Worm (Caenorhabditis elegans) whole organism, dauer: Measurements from ENCODE around the gene fipr-9.

Source experiments
- unc-62 ChIP-seq: sonication (generic microtip); optimal IDR thresholded peaks from 2 replicates; lab custom pipeline; 2017; ENCODE audit warnings: missing biosample characterization, missing genetic modification reagents, missing genetic modification characterization

Gene fipr-9

ce11 chrV:10206502-10206901, 15.0 kb upstream of the fipr-9 start, which contains the start of gene rpc-25:
TSS of gene rpc-25 (minus strand) at chrV:10206602.
- no peak for TF ChIP-seq unc-62 (GFP tag; lab: Kevin White, UChicago)

DNA sequence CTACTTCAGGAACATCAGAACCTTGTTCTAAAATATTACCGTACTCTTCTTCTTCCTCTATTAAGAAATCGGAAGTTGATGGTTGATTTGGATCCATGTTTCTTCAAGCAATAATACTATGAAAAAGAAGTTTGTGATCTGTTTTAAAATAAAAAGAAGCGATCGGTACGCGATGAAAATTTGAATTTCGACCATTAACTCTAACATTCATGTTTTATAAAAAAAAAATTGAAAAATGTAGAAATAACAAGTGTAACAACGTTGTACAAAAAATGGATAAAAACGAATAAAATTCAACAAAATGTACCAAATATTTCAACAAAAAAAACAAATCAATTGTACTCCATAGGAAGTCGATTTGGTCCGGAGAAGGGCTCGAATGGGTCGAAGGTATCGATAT, 11.2 kb upstream of the fipr-9 start, which contains the start of gene tftc-3:
Gene tftc-3, minus strand, starts transcription at position 101 of the 400 bp plus-strand sequence.
- TF ChIP-seq unc-62 (GFP tag; lab: Kevin White, UChicago): no peak

ce11 chrV:10212027-10212426, 9.4 kb upstream of the fipr-9 start, which contains the start of gene zhit-3:
TSS of gene zhit-3 (minus strand) at chrV:10212127.
- TF ChIP-seq unc-62 (GFP tag; lab: Kevin White, UChicago): no peak

ce11 chrV:10212627-10213026, 8.8 kb upstream of the fipr-9 start, which contains the start of gene hpo-40:
TSS of gene hpo-40 (plus strand) at chrV:10212927.
- TF ChIP-seq unc-62 (GFP tag; lab: Kevin White, UChicago): no peak

- no peak for TF ChIP-seq unc-62 (GFP tag; lab: Kevin White, UChicago)
These were observed 4.7 kb upstream of the fipr-9 start, which contains the start of gene ZK856.14 for ce11 chrV:10216724-10217123. TSS of gene ZK856.14 (plus strand) at chrV:10217024.

DNA sequence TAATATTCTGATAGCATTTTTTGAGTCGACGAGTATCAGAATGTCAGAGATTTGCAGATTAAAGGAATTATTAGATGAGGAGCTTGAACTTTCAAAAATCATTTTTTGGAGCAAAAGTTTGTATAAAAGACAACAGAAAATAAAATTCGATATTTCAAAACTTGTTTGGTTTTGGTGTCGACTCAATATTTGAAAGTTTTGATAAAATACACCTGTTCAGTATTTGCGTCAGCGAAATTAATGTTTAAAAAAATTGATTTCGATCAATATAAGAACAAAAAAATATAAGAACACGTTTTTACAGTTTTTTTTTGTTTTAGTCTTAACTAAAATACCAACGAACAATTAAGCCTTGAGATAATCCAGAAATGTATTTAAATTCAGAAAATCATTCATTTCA, 857 bp upstream of the fipr-9 start, which contains the start of gene C12D8.13:
Gene C12D8.13, minus strand, starts transcription at position 101 of the 400 bp plus-strand sequence.
- no peak for TF ChIP-seq unc-62 (GFP tag; lab: Kevin White, UChicago)

DNA sequence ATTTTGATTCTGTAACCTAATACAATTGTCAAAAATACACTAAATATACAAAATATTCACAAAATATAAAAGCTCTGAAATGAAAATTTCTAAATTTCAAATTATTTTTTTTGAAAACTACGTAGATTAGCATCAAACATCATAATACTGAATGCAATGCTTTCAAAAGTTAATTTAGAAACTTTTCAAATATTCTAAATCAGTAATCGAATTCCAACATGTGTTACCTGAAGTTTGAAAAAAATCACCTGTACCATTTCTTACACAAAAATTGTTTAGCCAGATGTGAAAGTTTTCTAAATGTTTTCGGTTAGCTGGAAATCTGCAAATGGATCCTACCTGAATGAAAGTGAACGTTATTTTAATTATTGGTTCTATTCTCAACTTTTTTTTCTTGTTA, 545 bp downstream of the fipr-9 start, which contains the start of gene C12D8.20:
Gene C12D8.20, plus strand, starts transcription at position 301 of the 400 bp plus-strand sequence.
- TF ChIP-seq unc-62 (GFP tag; lab: Kevin White, UChicago): no peak

DNA sequence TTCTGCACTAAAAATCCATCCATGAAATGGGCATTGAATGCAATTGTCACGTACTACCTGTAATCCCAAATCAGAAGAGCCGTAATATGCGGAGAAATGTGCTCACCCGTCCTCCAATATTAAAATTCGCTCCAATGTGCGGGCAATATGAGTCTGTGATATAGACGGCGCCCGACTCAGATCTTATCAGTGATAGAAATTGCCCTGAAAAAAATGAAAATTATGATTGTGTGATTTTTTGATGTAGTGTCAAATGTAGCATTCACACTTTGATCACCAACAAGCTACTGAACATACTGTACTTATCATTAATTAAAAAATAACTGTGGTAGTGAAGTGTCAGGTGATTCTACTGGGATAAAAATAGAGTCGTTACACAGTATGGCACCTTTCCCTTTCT, 3.2 kb downstream of the fipr-9 start:
- no peak for TF ChIP-seq unc-62 (GFP tag; lab: Kevin White, UChicago)

DNA sequence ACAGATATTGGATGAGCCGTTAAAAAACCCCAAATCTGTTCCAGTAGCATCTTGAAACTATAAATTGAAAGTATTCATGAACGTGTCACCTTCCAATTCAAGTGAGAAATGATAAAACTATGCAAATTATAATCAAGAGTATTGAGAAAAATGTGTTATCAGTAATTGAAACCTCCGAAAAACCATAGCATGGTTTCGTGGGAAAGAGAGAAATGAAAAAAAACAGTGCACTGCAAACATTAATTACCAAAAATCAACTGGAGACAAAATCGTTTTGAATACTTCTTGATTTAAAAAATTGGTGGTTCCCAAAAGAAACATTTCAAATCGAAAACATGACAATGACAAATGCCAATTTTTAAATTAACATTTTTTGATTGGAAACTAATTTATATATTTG, 4.1 kb downstream of the fipr-9 start, which contains the start of gene daf-36:
Gene daf-36, minus strand, starts transcription at position 101 of the 400 bp plus-strand sequence.
- TF ChIP-seq unc-62 (GFP tag; lab: Kevin White, UChicago): no peak

ce11 chrV:10227333-10227732, 5.9 kb downstream of the fipr-9 start, which contains the start of gene ttr-19:
TSS of gene ttr-19 (minus strand) at chrV:10227433.
- no peak for TF ChIP-seq unc-62 (GFP tag; lab: Kevin White, UChicago)

- no peak for TF ChIP-seq unc-62 (GFP tag; lab: Kevin White, UChicago)
These were observed 6.9 kb downstream of the fipr-9 start, which contains the start of gene fipr-4 for ce11 chrV:10228360-10228759. TSS of gene fipr-4 (minus strand) at chrV:10228460.

- no peak for TF ChIP-seq unc-62 (GFP tag; lab: Kevin White, UChicago)
These were observed 7.9 kb downstream of the fipr-9 start, which contains the start of the genes pyt-1 and fipr-7 for ce11 chrV:10229222-10229879. TSS of gene pyt-1 (minus strand) at chrV:10229322. TSS of gene fipr-7 (plus strand) at chrV:10229829.

DNA sequence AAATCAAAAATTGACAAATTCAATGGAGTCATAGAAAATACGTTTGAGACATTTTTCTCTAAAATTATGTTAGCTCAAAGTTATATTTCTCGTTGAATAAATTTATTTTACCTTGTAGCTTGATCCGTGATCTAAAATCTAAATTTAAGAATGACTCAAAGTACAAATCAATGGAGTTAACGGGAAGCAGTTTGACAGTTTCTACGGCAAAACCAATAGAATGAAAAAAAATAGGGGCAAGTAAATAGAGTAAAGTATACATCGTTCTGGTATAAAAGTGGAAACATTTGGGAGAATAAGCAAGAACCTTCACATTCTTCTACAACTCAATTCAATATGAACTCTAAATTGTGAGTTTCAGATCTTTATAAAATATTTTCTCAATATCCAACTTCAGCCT, 9.5 kb downstream of the fipr-9 start, which contains the start of gene fipr-6:
Gene fipr-6, plus strand, starts transcription at position 301 of the 400 bp plus-strand sequence.
- TF ChIP-seq unc-62 (GFP tag; lab: Kevin White, UChicago): no peak

ce11 chrV:10233330-10233729, 11.9 kb downstream of the fipr-9 start, which contains the start of gene str-182:
TSS of gene str-182 (minus strand) at chrV:10233430.
- TF ChIP-seq unc-62 (GFP tag; lab: Kevin White, UChicago): no peak

- no peak for TF ChIP-seq unc-62 (GFP tag; lab: Kevin White, UChicago)
These were observed 15.7 kb downstream of the fipr-9 start for ce11 chrV:10237171-10237570.

DNA sequence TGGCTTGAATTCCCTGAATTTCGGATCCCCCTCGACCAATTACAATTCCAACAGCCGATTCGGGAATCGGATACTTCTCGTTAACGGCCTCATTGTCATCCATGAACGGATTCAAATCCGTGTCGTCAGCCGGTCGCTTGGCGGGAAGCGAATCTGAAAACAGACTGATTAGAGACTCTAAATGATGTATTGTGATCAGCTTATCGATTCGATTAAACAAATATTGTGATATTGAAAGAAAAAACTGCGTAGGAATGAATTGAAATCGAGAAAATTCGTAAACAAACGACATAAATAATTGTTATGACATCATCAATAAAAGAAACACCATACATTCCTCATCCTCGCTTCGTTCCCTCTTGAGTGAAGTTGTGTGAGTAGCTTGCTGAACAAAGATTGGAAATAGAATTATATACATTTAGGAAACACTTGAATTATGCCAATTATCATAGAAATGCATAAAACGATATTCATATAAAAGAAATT, 16.5 kb downstream of the fipr-9 start:
- no peak for TF ChIP-seq unc-62 (GFP tag; lab: Kevin White, UChicago)
